Worm (Caenorhabditis elegans) whole organism, L4/young adult: Measurements from ENCODE around the gene F25E2.2.
A peak's percentile ranks its signal among the peaks of the same experiment; 100 is the strongest.

Experiments
- W03F9.2 ChIP-seq: fragments of 150-350 bp; optimal IDR thresholded peaks from 2 replicates; lab custom pipeline; 2014; ENCODE audit warnings: missing biosample characterization, missing genetic modification characterization
- dao-5 ChIP-seq: sonication (generic microtip); optimal IDR thresholded peaks from 2 replicates; lab custom pipeline; 2016; ENCODE audit warnings: missing genotype, missing genetic modification characterization, moderate library complexity, missing compliant biosample characterization
- him-1 ChIP-seq: sonication (generic microtip); optimal IDR thresholded peaks from 2 replicates; lab custom pipeline; 2016; ENCODE audit warnings: missing genotype, missing genetic modification reagents, missing genetic modification characterization, missing compliant biosample characterization

The F25E2.2 gene

ce11 chrX:810694-811093, at the start of gene F25E2.2:
F25E2.2 (minus strand) TSS chrX:810794.
- TF ChIP-seq dao-5 (no peak), him-1 (no peak), W03F9.2 (tag; lab: Kevin White, UChicago) (no peak)

- TF ChIP-seq him-1, result no peak
- TF ChIP-seq W03F9.2 (tag; lab: Kevin White, UChicago), result no peak
- TF ChIP-seq dao-5, result no peak
Observed at ce11 chrX:859401-859800, 48.8 kb upstream of the F25E2.2 start, which contains the start of gene F56F10.2. F56F10.2 (plus strand) TSS chrX:859615.

- TF ChIP-seq dao-5, result no peak
- no peak for TF ChIP-seq W03F9.2 (tag; lab: Kevin White, UChicago)
- no peak for TF ChIP-seq him-1
Observed at ce11 chrX:857658-858057, 47.1 kb upstream of the F25E2.2 start.

- TF ChIP-seq W03F9.2 (tag; lab: Kevin White, UChicago), result no peak
- no peak for TF ChIP-seq dao-5
- TF ChIP-seq him-1, result no peak
Observed at ce11 chrX:853604-854003, 43.0 kb upstream of the F25E2.2 start.

- TF ChIP-seq him-1, result no peak
- no peak for TF ChIP-seq dao-5
- no peak for TF ChIP-seq W03F9.2 (tag; lab: Kevin White, UChicago)
Observed at ce11 chrX:852739-853268, 42.2 kb upstream of the F25E2.2 start.

ce11 chrX:851421-851820, 40.8 kb upstream of the F25E2.2 start, which contains the start of gene igcm-1:
igcm-1 (minus strand) TSS chrX:851521.
- no peak for TF ChIP-seq him-1
- no peak for TF ChIP-seq dao-5
- TF ChIP-seq W03F9.2 (tag; lab: Kevin White, UChicago), result no peak

- TF ChIP-seq him-1, result no peak
- no peak for TF ChIP-seq dao-5
- TF ChIP-seq W03F9.2 (tag; lab: Kevin White, UChicago), result no peak
Observed at ce11 chrX:845443-845842, 34.8 kb upstream of the F25E2.2 start.

- TF ChIP-seq him-1 (peak; percentile 51), W03F9.2 (tag; lab: Kevin White, UChicago) (no peak), dao-5 (no peak)
Observed at ce11 chrX:844649-845048, 34.1 kb upstream of the F25E2.2 start.

ce11 chrX:841393-841792, 30.8 kb upstream of the F25E2.2 start, which contains the start of gene F39H12.3:
F39H12.3 (minus strand) TSS chrX:841493.
- TF ChIP-seq him-1 (no peak), W03F9.2 (tag; lab: Kevin White, UChicago) (no peak), dao-5 (no peak)

ce11 chrX:834478-834877, 23.9 kb upstream of the F25E2.2 start, which contains the start of gene F39H12.1:
F39H12.1 (plus strand) TSS chrX:834778.
- TF ChIP-seq him-1, result no peak
- TF ChIP-seq dao-5, result no peak
- no peak for TF ChIP-seq W03F9.2 (tag; lab: Kevin White, UChicago)

ce11 chrX:830185-830584, 19.6 kb upstream of the F25E2.2 start:
- no peak for TF ChIP-seq W03F9.2 (tag; lab: Kevin White, UChicago)
- TF ChIP-seq him-1, result no peak
- no peak for TF ChIP-seq dao-5

ce11 chrX:828603-829002, 18.0 kb upstream of the F25E2.2 start, which contains the start of gene wdr-54:
wdr-54 (plus strand) TSS chrX:828903.
- TF ChIP-seq W03F9.2 (tag; lab: Kevin White, UChicago) (no peak), dao-5 (no peak), him-1 (no peak)

- no peak for TF ChIP-seq dao-5
- no peak for TF ChIP-seq W03F9.2 (tag; lab: Kevin White, UChicago)
- TF ChIP-seq him-1, result peak; percentile 48
Observed at ce11 chrX:827502-827901, 16.9 kb upstream of the F25E2.2 start.

- no peak for TF ChIP-seq dao-5
- no peak for TF ChIP-seq him-1
- TF ChIP-seq W03F9.2 (tag; lab: Kevin White, UChicago), result no peak
Observed at ce11 chrX:825924-826323, 15.3 kb upstream of the F25E2.2 start.

ce11 chrX:825375-825774, 14.8 kb upstream of the F25E2.2 start, which contains the start of gene daf-3:
daf-3 (minus strand) TSS chrX:825475.
- TF ChIP-seq W03F9.2 (tag; lab: Kevin White, UChicago), result no peak
- no peak for TF ChIP-seq him-1
- no peak for TF ChIP-seq dao-5

- TF ChIP-seq W03F9.2 (tag; lab: Kevin White, UChicago) (no peak), dao-5 (no peak), him-1 (no peak)
Observed at ce11 chrX:823736-824135, 13.1 kb upstream of the F25E2.2 start.
